Fruit fly (Drosophila melanogaster) whole organism, prepupa: ENCODE results near the gene CSN5.
A peak's percentile ranks its signal among the peaks of the same experiment; 100 is the strongest.

Source experiments
- CG11294 ChIP-seq: fragments of 200-800 bp; sonication (Bioruptor generic); IDR thresholded peaks from 2 replicates; pipeline ENCODE4 v1.3.6; 2022; ENCODE audit warnings: missing biosample characterization, missing genetic modification characterization
- CG6808 ChIP-seq: fragments of 200-800 bp; sonication (Bioruptor generic); optimal IDR thresholded peaks from 3 replicates; lab custom pipeline; 2017; ENCODE audit warnings: missing biosample characterization, missing genetic modification characterization, mild to moderate bottlenecking, moderate library complexity, missing genetic modification reagents
- CG6854 ChIP-seq: fragments of 200-800 bp; sonication (Bioruptor generic); optimal IDR thresholded peaks from 2 replicates; lab custom pipeline; 2017; ENCODE audit warnings: missing biosample characterization, mild to moderate bottlenecking, missing genetic modification characterization
- CG8319 ChIP-seq: fragments of 200-800 bp; sonication (Bioruptor generic); optimal IDR thresholded peaks from 3 replicates; lab custom pipeline; 2016; ENCODE audit warnings: missing biosample characterization, missing genetic modification characterization
- Eip75B ChIP-seq: fragments of 200-800 bp; sonication (Bioruptor generic); optimal IDR thresholded peaks from 3 replicates; lab custom pipeline; 2016; ENCODE audit warnings: missing biosample characterization, missing genetic modification characterization
- Hr4 ChIP-seq: fragments of 200-800 bp; sonication (Bioruptor generic); optimal IDR thresholded peaks from 3 replicates; lab custom pipeline; 2016; ENCODE audit warnings: missing biosample characterization, missing genetic modification characterization
- Met ChIP-seq: fragments of 200-800 bp; sonication (Bioruptor generic); optimal IDR thresholded peaks from 3 replicates; lab custom pipeline; 2016; ENCODE audit warnings: missing biosample characterization, missing genetic modification characterization
- Sox14 ChIP-seq: fragments of 200-800 bp; sonication (Bioruptor generic); optimal IDR thresholded peaks from 3 replicates; lab custom pipeline; 2016; ENCODE audit warnings: missing biosample characterization, missing genetic modification characterization
- acj6 ChIP-seq: fragments of 200-800 bp; sonication (Bioruptor generic); optimal IDR thresholded peaks from 3 replicates; lab custom pipeline; 2016; ENCODE audit warnings: missing biosample characterization, missing genetic modification characterization
- cyc ChIP-seq: fragments of 200-800 bp; sonication (Bioruptor generic); optimal IDR thresholded peaks from 3 replicates; lab custom pipeline; 2016; ENCODE audit warnings: missing biosample characterization, missing genetic modification characterization
- fd85E ChIP-seq: fragments of 200-800 bp; sonication (Bioruptor generic); optimal IDR thresholded peaks from 3 replicates; lab custom pipeline; 2016; ENCODE audit warnings: missing biosample characterization, missing genetic modification characterization
- fkh ChIP-seq: fragments of 200-800 bp; sonication (Bioruptor generic); optimal IDR thresholded peaks from 3 replicates; lab custom pipeline; 2017; ENCODE audit warnings: missing biosample characterization, mild to moderate bottlenecking, missing genetic modification characterization, moderate library complexity
- salr ChIP-seq, 2 experiments: fragments of 200-800 bp; sonication (Bioruptor generic); optimal IDR thresholded peaks; 3 replicates each; lab custom pipeline; 2016 to 2018; ENCODE audit warnings: missing biosample characterization in 2 of 2, missing genetic modification characterization in 2 of 2, mild to moderate bottlenecking in 1 of 2
- topi ChIP-seq: fragments of 200-800 bp; sonication (Bioruptor generic); optimal IDR thresholded peaks from 3 replicates; lab custom pipeline; 2016; ENCODE audit warnings: missing biosample characterization, missing genetic modification characterization

DNA sequence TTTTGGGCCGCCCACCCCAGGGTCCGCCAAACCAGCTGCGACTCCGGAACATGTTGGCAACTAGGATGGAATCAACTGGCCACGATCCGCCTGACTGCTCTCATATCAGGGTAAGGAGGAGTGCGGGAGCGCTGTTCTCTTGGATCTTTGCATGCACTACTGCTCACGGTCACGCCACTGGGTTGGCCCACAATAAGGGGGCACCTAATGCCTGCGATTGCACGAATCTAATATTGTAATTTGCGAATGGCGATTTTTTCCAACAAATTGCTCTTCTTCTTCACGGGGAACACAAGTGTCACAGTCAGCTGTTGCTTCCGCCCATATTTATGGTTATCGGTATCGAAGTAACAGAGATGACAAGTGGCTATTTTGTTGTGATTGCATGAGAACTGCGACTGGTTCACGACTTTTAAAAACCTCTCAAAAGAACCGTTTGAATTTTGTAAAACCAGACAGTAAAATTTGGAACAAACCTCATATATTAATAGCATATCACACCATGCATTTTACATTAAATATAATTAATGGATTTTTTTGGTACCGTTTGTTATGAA lies 28.5 kb upstream of the CSN5 start, which contains the start of gene ema:
- TF ChIP-seq Met (GFP tag; lab: Kevin White, UChicago) (no peak), CG6854 (peak; percentile 5), topi (GFP tag; lab: Kevin White, UChicago) (no peak), CG6808 (GFP tag; lab: Kevin White, UChicago) (no peak), Sox14 (GFP tag; lab: Kevin White, UChicago) (no peak), salr (GFP tag; optimal IDR thresholded peaks at IDR 0.05; lab: Kevin White, UChicago) (no peak), Hr4 (GFP tag; lab: Kevin White, UChicago) (no peak), cyc (peak; percentile 3), CG11294 (no peak), acj6 (no peak), CG8319 (no peak), Eip75B (GFP tag; lab: Kevin White, UChicago) (no peak), fkh (no peak), fd85E (no peak)
